Worm (Caenorhabditis elegans): ENCODE data around the gene sox-4.

DNA sequence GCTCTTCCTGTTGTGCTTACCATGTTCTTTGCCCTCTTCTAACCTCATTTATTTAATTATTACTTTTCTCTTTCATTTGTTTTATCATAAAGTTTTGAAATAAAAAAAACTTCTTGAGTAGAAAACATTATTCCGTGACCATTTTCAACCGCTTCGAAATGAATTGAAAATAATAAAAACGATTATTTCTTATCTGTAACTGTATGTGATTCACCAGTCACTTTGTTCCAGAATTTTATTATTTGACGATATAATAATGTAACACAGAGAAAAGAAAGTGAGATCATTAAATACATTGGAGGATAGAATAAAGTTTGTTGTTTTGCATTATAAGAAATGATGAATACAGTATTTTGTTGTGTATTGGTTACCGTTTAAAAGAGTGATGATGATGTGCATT, 3.7 kb downstream of the sox-4 start:
- TF ChIP-seq sptf-1 (tag; optimal IDR thresholded peaks at IDR 0.05) (no peak), elt-1 (tag; optimal IDR thresholded peaks at IDR 0.05; ENCODE audit: borderline replicate concordance, insufficient read depth) (no peak), lsy-2 (tag; optimal IDR thresholded peaks at IDR 0.05) (no peak), unc-62 (GFP tag; optimal IDR thresholded peaks at IDR 0.05) (no peak), unc-39 (tag; optimal IDR thresholded peaks at IDR 0.05) (no peak)
